Worm (Caenorhabditis elegans) whole organism, L3 larva: ENCODE measurements around the gene ctsa-2.
A peak's percentile ranks its signal among the peaks of the same experiment; 100 is the strongest.

ENCODE experiments used
- R02D3.7 ChIP-seq: fragments of 150-350 bp; optimal IDR thresholded peaks from 2 replicates; lab custom pipeline; 2014; ENCODE audit warnings: missing biosample characterization, missing genetic modification characterization
- ZK546.5 ChIP-seq: sonication (generic microtip); optimal IDR thresholded peaks from 2 replicates; lab custom pipeline; 2017; ENCODE audit warnings: missing biosample characterization, missing genetic modification characterization
- ama-1 ChIP-seq: fragments of 150-350 bp; optimal IDR thresholded peaks from 2 replicates; lab custom pipeline; 2018
- ceh-16 ChIP-seq: sonication (generic microtip); optimal IDR thresholded peaks from 2 replicates; lab custom pipeline; 2017; ENCODE audit warnings: missing biosample characterization, missing genetic modification characterization
- ceh-28 ChIP-seq: fragments of 150-350 bp; optimal IDR thresholded peaks from 2 replicates; lab custom pipeline; 2014; ENCODE audit warnings: missing biosample characterization, missing genetic modification reagents, missing genetic modification characterization
- ceh-9 ChIP-seq: sonication (generic microtip); optimal IDR thresholded peaks from 2 replicates; lab custom pipeline; 2018; ENCODE audit warnings: missing biosample characterization, missing genetic modification characterization
- egl-27 ChIP-seq: sonication (generic microtip); optimal IDR thresholded peaks from 4 replicates; lab custom pipeline; 2017; ENCODE audit warnings: missing biosample characterization, missing genetic modification reagents, missing genetic modification characterization
- elt-2 ChIP-seq: sonication (generic microtip); optimal IDR thresholded peaks from 2 replicates; lab custom pipeline; 2016; ENCODE audit warnings: missing genetic modification reagents, mild to moderate bottlenecking, missing genetic modification characterization, missing compliant biosample characterization
- elt-3 ChIP-seq, 3 experiments: fragments of 150-350 bp in 1 of 3; sonication (generic microtip) in 2 of 3; optimal IDR thresholded peaks; 2 replicates in 2 of 3; 4 replicates in 1 of 3; lab custom pipeline; 2014 to 2017; ENCODE audit warnings: missing biosample characterization in 3 of 3, missing genetic modification characterization in 3 of 3
- eor-1 ChIP-seq, 2 experiments: fragments of 150-350 bp; optimal IDR thresholded peaks; 2 replicates each; lab custom pipeline; 2014 to 2018; ENCODE audit warnings: missing biosample characterization in 2 of 2, missing genetic modification characterization in 2 of 2
- fkh-2 ChIP-seq: fragments of 150-350 bp; optimal IDR thresholded peaks from 2 replicates; lab custom pipeline; 2014; ENCODE audit warnings: missing biosample characterization, missing genetic modification reagents, missing genetic modification characterization
- fos-1 ChIP-seq: fragments of 150-350 bp; optimal IDR thresholded peaks from 2 replicates; lab custom pipeline; 2014; ENCODE audit warnings: missing biosample characterization, missing genetic modification characterization
- hmg-11 ChIP-seq: sonication (generic microtip); optimal IDR thresholded peaks from 2 replicates; lab custom pipeline; 2016; ENCODE audit warnings: missing genetic modification characterization, missing compliant biosample characterization
- jun-1 ChIP-seq: fragments of 150-350 bp; optimal IDR thresholded peaks from 2 replicates; lab custom pipeline; 2014; ENCODE audit warnings: missing biosample characterization, missing genetic modification reagents, missing genetic modification characterization
- lin-15B ChIP-seq: fragments of 150-350 bp; optimal IDR thresholded peaks from 2 replicates; lab custom pipeline; 2014; ENCODE audit warnings: missing biosample characterization, missing genetic modification characterization
- lin-39 ChIP-seq: fragments of 150-350 bp; optimal IDR thresholded peaks from 2 replicates; lab custom pipeline; 2018; ENCODE audit warnings: missing biosample characterization, missing genetic modification reagents, missing genetic modification characterization
- mdl-1 ChIP-seq: fragments of 150-350 bp; optimal IDR thresholded peaks from 2 replicates; lab custom pipeline; 2014; ENCODE audit warnings: missing biosample characterization, missing genetic modification characterization
- mml-1 ChIP-seq: fragments of 150-350 bp; sonication (generic microtip); optimal IDR thresholded peaks from 3 replicates; lab custom pipeline; 2014; ENCODE audit warnings: missing biosample characterization, missing genetic modification characterization
- nfya-1 ChIP-seq: sonication (generic microtip); optimal IDR thresholded peaks from 2 replicates; lab custom pipeline; 2017; ENCODE audit warnings: missing genetic modification characterization, mild to moderate bottlenecking, missing compliant biosample characterization, antibody characterized with exemption, moderate library complexity; ENCODE audit not compliant: insufficient read depth
- nhr-11 ChIP-seq: fragments of 150-350 bp; optimal IDR thresholded peaks from 2 replicates; lab custom pipeline; 2014; ENCODE audit warnings: missing biosample characterization, missing genetic modification characterization
- nhr-12 ChIP-seq: fragments of 150-350 bp; optimal IDR thresholded peaks from 2 replicates; lab custom pipeline; 2014; ENCODE audit warnings: missing biosample characterization, missing genetic modification characterization
- nhr-23 ChIP-seq: fragments of 150-350 bp; optimal IDR thresholded peaks from 2 replicates; lab custom pipeline; 2014; ENCODE audit warnings: missing biosample characterization, missing genetic modification reagents, missing genetic modification characterization
- nhr-237 ChIP-seq: fragments of 150-350 bp; optimal IDR thresholded peaks from 2 replicates; lab custom pipeline; 2014; ENCODE audit warnings: missing biosample characterization, missing genetic modification characterization
- nhr-25 ChIP-seq: sonication (generic microtip); optimal IDR thresholded peaks from 2 replicates; lab custom pipeline; 2017; ENCODE audit warnings: missing biosample characterization, missing genetic modification characterization
- nhr-28 ChIP-seq: fragments of 150-350 bp; optimal IDR thresholded peaks from 2 replicates; lab custom pipeline; 2014; ENCODE audit warnings: missing biosample characterization, missing genetic modification characterization
- nhr-43 ChIP-seq: sonication (generic microtip); optimal IDR thresholded peaks from 2 replicates; lab custom pipeline; 2016; ENCODE audit warnings: mild to moderate bottlenecking, missing genetic modification characterization, missing compliant biosample characterization; ENCODE audit not compliant: poor library complexity, severe bottlenecking
- nhr-67 ChIP-seq: fragments of 150-350 bp; optimal IDR thresholded peaks from 2 replicates; lab custom pipeline; 2014; ENCODE audit warnings: missing biosample characterization, missing genetic modification characterization
- nhr-76 ChIP-seq: fragments of 150-350 bp; sonication (generic microtip); optimal IDR thresholded peaks from 5 replicates; lab custom pipeline; 2014; ENCODE audit warnings: missing biosample characterization, missing genetic modification characterization
- nhr-77 ChIP-seq: fragments of 150-350 bp; optimal IDR thresholded peaks from 2 replicates; lab custom pipeline; 2014; ENCODE audit warnings: missing biosample characterization, missing genetic modification characterization
- pha-4 ChIP-seq: fragments of 150-350 bp; optimal IDR thresholded peaks from 2 replicates; lab custom pipeline; 2014; ENCODE audit warnings: missing biosample characterization, missing genetic modification reagents, missing genetic modification characterization
- pqm-1 ChIP-seq: fragments of 150-350 bp; optimal IDR thresholded peaks from 2 replicates; lab custom pipeline; 2017; ENCODE audit warnings: missing biosample characterization, missing genetic modification characterization, inconsistent platforms
- skn-1 ChIP-seq: fragments of 150-350 bp; optimal IDR thresholded peaks from 2 replicates; lab custom pipeline; 2014; ENCODE audit warnings: missing biosample characterization, missing genetic modification characterization
- snpc-4 ChIP-seq: fragments of 150-350 bp; optimal IDR thresholded peaks from 2 replicates; lab custom pipeline; 2014; ENCODE audit warnings: missing biosample characterization, missing genetic modification characterization
- tbx-2 ChIP-seq: sonication (generic microtip); optimal IDR thresholded peaks from 2 replicates; lab custom pipeline; 2016; ENCODE audit warnings: mild to moderate bottlenecking, missing genetic modification characterization, missing compliant biosample characterization
- unc-39 ChIP-seq: sonication (generic microtip); optimal IDR thresholded peaks from 4 replicates; lab custom pipeline; 2017; ENCODE audit warnings: missing biosample characterization, missing genetic modification characterization
- unc-62 ChIP-seq: fragments of 150-350 bp; sonication (generic microtip); optimal IDR thresholded peaks from 4 replicates; lab custom pipeline; 2014; ENCODE audit warnings: missing biosample characterization, missing genetic modification reagents, missing genetic modification characterization
- zag-1 ChIP-seq: fragments of 150-350 bp; optimal IDR thresholded peaks from 2 replicates; lab custom pipeline; 2014; ENCODE audit warnings: missing biosample characterization, missing genetic modification characterization
- ztf-11 ChIP-seq: fragments of 150-350 bp; optimal IDR thresholded peaks from 2 replicates; lab custom pipeline; 2014; ENCODE audit warnings: missing biosample characterization, missing genetic modification characterization
- ztf-4 ChIP-seq: fragments of 150-350 bp; optimal IDR thresholded peaks from 2 replicates; lab custom pipeline; 2014; ENCODE audit warnings: missing biosample characterization, missing genetic modification characterization

ctsa-2 gene

ce11 chrX:6408286-6408685 lies 22.1 kb downstream of the ctsa-2 start:
- no peak for TF ChIP-seq nhr-76 (tag; lab: Kevin White, UChicago)
- TF ChIP-seq lin-15B (tag; lab: Kevin White, UChicago) = no peak
- TF ChIP-seq ama-1 (lab: Kevin White, UChicago) = no peak
- TF ChIP-seq unc-39 (tag; lab: Kevin White, UChicago) = no peak
- peak; percentile 33 for TF ChIP-seq pqm-1 (tag; lab: Kevin White, UChicago)
- no peak for TF ChIP-seq nhr-67 (tag; lab: Kevin White, UChicago)
- TF ChIP-seq ceh-9 (tag; lab: Kevin White, UChicago) = no peak
- TF ChIP-seq eor-1 (tag; optimal IDR thresholded peaks at IDR 0.05; lab: Kevin White, UChicago) = no peak
- TF ChIP-seq elt-2 (tag; lab: Kevin White, UChicago) = peak; percentile 74
- TF ChIP-seq egl-27 (tag; lab: Kevin White, UChicago) = no peak
- TF ChIP-seq zag-1 (tag; lab: Kevin White, UChicago) = no peak
- no peak for TF ChIP-seq nhr-12
- TF ChIP-seq skn-1 (tag; lab: Kevin White, UChicago) = no peak
- no peak for TF ChIP-seq snpc-4
- TF ChIP-seq hmg-11 (tag; lab: Kevin White, UChicago) = no peak
- no peak for TF ChIP-seq nhr-237 (tag; lab: Kevin White, UChicago)
- TF ChIP-seq pha-4 = peak; percentile 17
- no peak for TF ChIP-seq nhr-25 (tag; lab: Kevin White, UChicago)

ce11 chrX:6407805-6408204 lies 22.6 kb downstream of the ctsa-2 start:
- TF ChIP-seq ZK546.5 (tag; lab: Kevin White, UChicago) = no peak
- no peak for TF ChIP-seq unc-39 (tag; lab: Kevin White, UChicago)
- TF ChIP-seq R02D3.7 (tag; lab: Kevin White, UChicago) = no peak
- no peak for TF ChIP-seq eor-1 (tag; optimal IDR thresholded peaks at IDR 0.05; lab: Kevin White, UChicago)
- no peak for TF ChIP-seq pha-4
- TF ChIP-seq elt-3 (tag; optimal IDR thresholded peaks at IDR 0.05; lab: Kevin White, UChicago) = no peak
- TF ChIP-seq nhr-76 (tag; lab: Kevin White, UChicago) = no peak
- no peak for TF ChIP-seq ztf-11 (tag; lab: Kevin White, UChicago)
- no peak for TF ChIP-seq fos-1 (tag; lab: Kevin White, UChicago)
- TF ChIP-seq lin-39 (tag; lab: Kevin White, UChicago) = no peak
- no peak for TF ChIP-seq fkh-2 (tag; lab: Kevin White, UChicago)
- TF ChIP-seq jun-1 (tag; lab: Kevin White, UChicago) = no peak
- no peak for TF ChIP-seq egl-27 (tag; lab: Kevin White, UChicago)
- TF ChIP-seq nhr-67 (tag; lab: Kevin White, UChicago) = no peak
- no peak for TF ChIP-seq nhr-43
- no peak for TF ChIP-seq ceh-16
- no peak for TF ChIP-seq nhr-25 (tag; lab: Kevin White, UChicago)
- no peak for TF ChIP-seq nhr-23 (tag; lab: Kevin White, UChicago)
- no peak for TF ChIP-seq nfya-1 (tag; lab: Kevin White, UChicago)
- no peak for TF ChIP-seq ama-1 (lab: Kevin White, UChicago)
- TF ChIP-seq, all 47 proteins: peak for 0

ce11 chrX:6405905-6406304 lies 24.5 kb downstream of the ctsa-2 start:
- TF ChIP-seq nhr-76 (tag; lab: Kevin White, UChicago) = no peak
- TF ChIP-seq nhr-11 = no peak
- TF ChIP-seq unc-39 (tag; lab: Kevin White, UChicago) = no peak
- no peak for TF ChIP-seq ztf-4 (tag; lab: Kevin White, UChicago)
- TF ChIP-seq lin-15B (tag; lab: Kevin White, UChicago) = no peak
- no peak for TF ChIP-seq tbx-2 (tag; lab: Kevin White, UChicago)
- no peak for TF ChIP-seq nhr-28 (tag; lab: Kevin White, UChicago)
- TF ChIP-seq hmg-11 (tag; lab: Kevin White, UChicago) = no peak
- TF ChIP-seq nhr-67 (tag; lab: Kevin White, UChicago) = no peak
- TF ChIP-seq skn-1 (tag; lab: Kevin White, UChicago) = no peak
- TF ChIP-seq ceh-28 (tag; lab: Kevin White, UChicago) = no peak
- TF ChIP-seq pqm-1 (tag; lab: Kevin White, UChicago) = no peak
- no peak for TF ChIP-seq mdl-1
- TF ChIP-seq unc-62 = no peak
- no peak for TF ChIP-seq lin-39 (tag; lab: Kevin White, UChicago)
- no peak for TF ChIP-seq zag-1 (tag; lab: Kevin White, UChicago)

- TF ChIP-seq mdl-1 = no peak
- no peak for TF ChIP-seq fos-1 (tag; lab: Kevin White, UChicago)
- no peak for TF ChIP-seq ceh-9 (tag; lab: Kevin White, UChicago)
- TF ChIP-seq ama-1 (lab: Kevin White, UChicago) = no peak
- no peak for TF ChIP-seq nhr-11
- no peak for TF ChIP-seq nhr-23 (tag; lab: Kevin White, UChicago)
- no peak for TF ChIP-seq zag-1 (tag; lab: Kevin White, UChicago)
- no peak for TF ChIP-seq nhr-77 (tag; lab: Kevin White, UChicago)
- TF ChIP-seq mml-1 (tag; lab: Kevin White, UChicago) = no peak
- TF ChIP-seq nhr-67 (tag; lab: Kevin White, UChicago) = no peak
These were observed 27.3 kb downstream of the ctsa-2 start, which contains the start of gene glt-4 for ce11 chrX:6403122-6403521. Gene glt-4, plus strand, starts transcription at chrX:6403422.
